Fruit fly (Drosophila melanogaster) whole organism, embryonic: ENCODE data around the gene Chchd2.
A peak's percentile ranks its signal among the peaks of the same experiment; 100 is the strongest.

ENCODE experiments used
- Aef1 ChIP-seq: fragments of 200-800 bp; sonication (Bioruptor generic); IDR thresholded peaks from 3 replicates; pipeline ENCODE4 v1.3.6; 2022; ENCODE audit warnings: missing biosample characterization, missing genetic modification characterization
- Asciz ChIP-seq: fragments of 200-800 bp; sonication (Bioruptor generic); optimal IDR thresholded peaks from 2 replicates; lab custom pipeline; 2017; ENCODE audit warnings: missing biosample characterization, mild to moderate bottlenecking, missing genetic modification characterization, missing genetic modification reagents
- Awh ChIP-seq: fragments of 200-800 bp; sonication (Bioruptor generic); IDR thresholded peaks from 2 replicates; pipeline ENCODE4, ENCODE4 v1.3.6; 2022; ENCODE audit warnings: missing biosample characterization, missing genetic modification characterization
- B-H1 ChIP-seq: fragments of 200-800 bp; sonication (Bioruptor generic); IDR thresholded peaks from 3 replicates; pipeline ENCODE4 v1.3.6; 2022; ENCODE audit warnings: missing biosample characterization, missing genetic modification characterization
- CG10147 ChIP-seq: fragments of 200-800 bp; sonication (Bioruptor generic); optimal IDR thresholded peaks from 2 replicates; lab custom pipeline; 2019; ENCODE audit warnings: missing biosample characterization, mild to moderate bottlenecking, missing genetic modification characterization, moderate library complexity
- CG10209 ChIP-seq: fragments of 200-800 bp; sonication (Bioruptor generic); optimal IDR thresholded peaks from 3 replicates; lab custom pipeline; 2017; ENCODE audit warnings: missing biosample characterization, mild to moderate bottlenecking, missing genetic modification characterization, missing genetic modification reagents
- CG10462 ChIP-seq: fragments of 200-800 bp; sonication (Bioruptor generic); optimal IDR thresholded peaks from 2 replicates; lab custom pipeline; 2016; ENCODE audit warnings: missing biosample characterization, missing genetic modification characterization
- CG13123 ChIP-seq: fragments of 200-800 bp; sonication (Bioruptor generic); optimal IDR thresholded peaks from 2 replicates; lab custom pipeline; 2016; ENCODE audit warnings: missing biosample characterization, missing genetic modification characterization
- CG15011 ChIP-seq: fragments of 200-800 bp; sonication (Bioruptor generic); optimal IDR thresholded peaks from 3 replicates; lab custom pipeline; 2018; ENCODE audit warnings: missing biosample characterization, mild to moderate bottlenecking, missing genetic modification characterization
- CG15696 ChIP-seq: fragments of 200-800 bp; sonication (Bioruptor generic); optimal IDR thresholded peaks from 2 replicates; lab custom pipeline; 2019; ENCODE audit warnings: missing biosample characterization, mild to moderate bottlenecking, missing genetic modification characterization, moderate library complexity
- CG16813 ChIP-seq: fragments of 200-800 bp; sonication (Bioruptor generic); IDR thresholded peaks from 3 replicates; pipeline ENCODE4 v1.3.6; 2022; ENCODE audit warnings: missing biosample characterization, missing genetic modification characterization; ENCODE audit not compliant: partially characterized antibody
- CG1832 ChIP-seq: fragments of 200-800 bp; sonication (Bioruptor generic); optimal IDR thresholded peaks from 2 replicates; lab custom pipeline; 2017; ENCODE audit warnings: missing biosample characterization, mild to moderate bottlenecking, missing genetic modification characterization, inconsistent platforms
- CG18599 ChIP-seq: fragments of 200-800 bp; sonication (Bioruptor generic); optimal IDR thresholded peaks from 3 replicates; lab custom pipeline; 2017; ENCODE audit warnings: missing biosample characterization, missing genetic modification characterization, mild to moderate bottlenecking, moderate library complexity, missing genetic modification reagents
- CG2129 ChIP-seq: fragments of 200-800 bp; sonication (Bioruptor generic); IDR thresholded peaks from 2 replicates; pipeline ENCODE4 v1.3.6; 2022; ENCODE audit warnings: missing biosample characterization, missing genetic modification characterization; ENCODE audit not compliant: partially characterized antibody
- CG34376 ChIP-seq: fragments of 200-800 bp; sonication (Bioruptor generic); optimal IDR thresholded peaks from 2 replicates; lab custom pipeline; 2018; ENCODE audit warnings: missing biosample characterization, mild to moderate bottlenecking, missing genetic modification characterization
- CG42726 ChIP-seq: fragments of 200-800 bp; sonication (Bioruptor generic); IDR thresholded peaks from 2 replicates; pipeline ENCODE4 v1.3.6; 2022; ENCODE audit warnings: missing biosample characterization, missing genetic modification characterization; ENCODE audit not compliant: partially characterized antibody
- CG4617 ChIP-seq: fragments of 200-800 bp; sonication (Bioruptor generic); optimal IDR thresholded peaks from 3 replicates; lab custom pipeline; 2016; ENCODE audit warnings: missing biosample characterization, missing genetic modification characterization, borderline replicate concordance
- CG6654 ChIP-seq: fragments of 200-800 bp; sonication (Bioruptor generic); optimal IDR thresholded peaks from 2 replicates; lab custom pipeline; 2017; ENCODE audit warnings: missing biosample characterization, mild to moderate bottlenecking, missing genetic modification characterization
- CG7556 ChIP-seq: fragments of 200-800 bp; sonication (Bioruptor generic); optimal IDR thresholded peaks from 2 replicates; lab custom pipeline; 2017; ENCODE audit warnings: missing biosample characterization, mild to moderate bottlenecking, missing genetic modification characterization
- CG7745 ChIP-seq: fragments of 200-800 bp; sonication (Bioruptor generic); optimal IDR thresholded peaks from 2 replicates; lab custom pipeline; 2018; ENCODE audit warnings: missing biosample characterization, mild to moderate bottlenecking, missing genetic modification characterization, moderate library complexity
- CG7786 ChIP-seq: fragments of 200-800 bp; sonication (Bioruptor generic); optimal IDR thresholded peaks from 2 replicates; lab custom pipeline; 2016; ENCODE audit warnings: missing biosample characterization, missing genetic modification characterization
- CG8478 ChIP-seq: fragments of >200 bp; optimal IDR thresholded peaks from 2 replicates; lab custom pipeline; 2018
- CG9437 ChIP-seq: fragments of 200-800 bp; sonication (Bioruptor generic); optimal IDR thresholded peaks from 2 replicates; lab custom pipeline; 2018; ENCODE audit warnings: missing biosample characterization, mild to moderate bottlenecking, missing genetic modification characterization
- CG9609 ChIP-seq: fragments of 200-800 bp; sonication (Bioruptor generic); optimal IDR thresholded peaks from 3 replicates; lab custom pipeline; 2016; ENCODE audit warnings: missing biosample characterization, missing genetic modification characterization
- CrebB ChIP-seq: fragments of 200-800 bp; sonication (Bioruptor generic); optimal IDR thresholded peaks from 3 replicates; lab custom pipeline; 2018; ENCODE audit warnings: missing biosample characterization, mild to moderate bottlenecking, missing genetic modification characterization
- Deaf1 ChIP-seq: fragments of 200-800 bp; optimal IDR thresholded peaks from 3 replicates; lab custom pipeline; 2019; ENCODE audit warnings: missing biosample characterization, mild to moderate bottlenecking, missing genetic modification characterization, moderate library complexity
- Dek ChIP-seq: fragments of 200-800 bp; sonication (Bioruptor generic); optimal IDR thresholded peaks from 3 replicates; lab custom pipeline; 2019; ENCODE audit warnings: missing biosample characterization, mild to moderate bottlenecking, missing genetic modification characterization, moderate library complexity
- Doc2 ChIP-seq: fragments of 200-800 bp; sonication (Bioruptor generic); IDR thresholded peaks from 2 replicates; pipeline ENCODE4 v1.3.6; 2022; ENCODE audit warnings: missing biosample characterization, missing genetic modification characterization
- Eip74EF ChIP-seq, 2 experiments: fragments of 200-800 bp in 1 of 2; fragments of >200 bp in 1 of 2; sonication (Bioruptor generic) in 1 of 2; optimal IDR thresholded peaks; 2 replicates each; lab custom pipeline; 2017 to 2019; ENCODE audit warnings: missing biosample characterization in 2 of 2, missing genetic modification characterization in 2 of 2, mild to moderate bottlenecking in 1 of 2, moderate library complexity in 1 of 2
- Hsf ChIP-seq: fragments of 200-800 bp; sonication (Bioruptor generic); optimal IDR thresholded peaks from 3 replicates; lab custom pipeline; 2016; ENCODE audit warnings: missing biosample characterization, missing genetic modification characterization
- Mes4 ChIP-seq: fragments of 200-800 bp; sonication (Bioruptor generic); optimal IDR thresholded peaks from 2 replicates; lab custom pipeline; 2016; ENCODE audit warnings: missing biosample characterization, missing genetic modification characterization
- Rx ChIP-seq: fragments of 200-800 bp; sonication (Bioruptor generic); IDR thresholded peaks from 2 replicates; pipeline ENCODE4 v1.3.6; 2022; ENCODE audit warnings: missing biosample characterization, missing genetic modification characterization
- amos ChIP-seq: fragments of 200-800 bp; sonication (Bioruptor generic); IDR thresholded peaks from 2 replicates; pipeline ENCODE4 v1.3.6; 2022; ENCODE audit warnings: missing biosample characterization, missing genetic modification characterization; ENCODE audit not compliant: partially characterized antibody
- chinmo ChIP-seq: fragments of 200-800 bp; sonication (Bioruptor generic); IDR thresholded peaks from 4 replicates; pipeline ENCODE4 v1.3.6; 2022; ENCODE audit warnings: missing biosample characterization, missing genetic modification characterization; ENCODE audit not compliant: partially characterized antibody
- dati ChIP-seq: fragments of 200-800 bp; sonication (Bioruptor generic); IDR thresholded peaks from 2 replicates; pipeline ENCODE4 v1.3.6; 2022; ENCODE audit warnings: missing biosample characterization, missing genetic modification characterization
- dmrt11E ChIP-seq: fragments of 200-800 bp; sonication (Bioruptor generic); optimal IDR thresholded peaks from 3 replicates; lab custom pipeline; 2018; ENCODE audit warnings: missing biosample characterization, mild to moderate bottlenecking, missing genetic modification characterization, moderate library complexity
- ftz-f1 ChIP-seq: fragments of 200-800 bp; sonication (Bioruptor generic); optimal IDR thresholded peaks from 2 replicates; lab custom pipeline; 2016; ENCODE audit warnings: missing biosample characterization, missing genetic modification characterization
- gsb ChIP-seq: fragments of 200-800 bp; sonication (Bioruptor generic); IDR thresholded peaks from 2 replicates; pipeline ENCODE4 v1.3.6; 2022; ENCODE audit warnings: missing biosample characterization, missing genetic modification characterization
- her ChIP-seq: fragments of 200-800 bp; sonication (Bioruptor generic); optimal IDR thresholded peaks from 2 replicates; lab custom pipeline; 2016; ENCODE audit warnings: missing biosample characterization, missing genetic modification characterization
- knrl ChIP-seq: fragments of 200-800 bp; sonication (Bioruptor generic); IDR thresholded peaks from 3 replicates; pipeline ENCODE4 v1.3.6; 2022; ENCODE audit warnings: missing biosample characterization, missing genetic modification characterization; ENCODE audit not compliant: partially characterized antibody
- nmo ChIP-seq: fragments of 200-800 bp; sonication (Bioruptor generic); optimal IDR thresholded peaks from 2 replicates; lab custom pipeline; 2018; ENCODE audit warnings: missing biosample characterization, mild to moderate bottlenecking, missing genetic modification characterization, moderate library complexity
- pfk ChIP-seq: fragments of 200-800 bp; sonication (Bioruptor generic); optimal IDR thresholded peaks from 2 replicates; lab custom pipeline; 2018; ENCODE audit warnings: missing biosample characterization, mild to moderate bottlenecking, missing genetic modification characterization, moderate library complexity
- row ChIP-seq: fragments of 200-800 bp; sonication (Bioruptor generic); IDR thresholded peaks from 3 replicates; pipeline ENCODE4 v1.3.6; 2022; ENCODE audit warnings: missing biosample characterization, missing genetic modification characterization
- sens ChIP-seq: fragments of 200-800 bp; sonication (Bioruptor generic); peaks from one replicate; lab custom pipeline; 2016; ENCODE audit warnings: missing biosample characterization, missing genetic modification characterization
- sim ChIP-seq: fragments of 200-800 bp; sonication (Bioruptor generic); IDR thresholded peaks from 2 replicates; pipeline ENCODE4 v1.3.6; 2022; ENCODE audit warnings: missing biosample characterization, missing genetic modification characterization
- slp2 ChIP-seq: fragments of 200-800 bp; sonication (Bioruptor generic); optimal IDR thresholded peaks from 2 replicates; lab custom pipeline; 2016; ENCODE audit warnings: missing biosample characterization, missing genetic modification characterization
- sna ChIP-seq: fragments of 200-800 bp; sonication (Bioruptor generic); IDR thresholded peaks from 2 replicates; pipeline ENCODE4 v1.3.6; 2022; ENCODE audit warnings: missing biosample characterization, missing genetic modification characterization; ENCODE audit not compliant: partially characterized antibody
- vfl ChIP-seq: fragments of 200-800 bp; sonication (Bioruptor generic); optimal IDR thresholded peaks from 2 replicates; lab custom pipeline; 2016; ENCODE audit warnings: missing biosample characterization, missing genetic modification characterization
- z ChIP-seq: fragments of 200-800 bp; sonication (Bioruptor generic); IDR thresholded peaks from 3 replicates; pipeline ENCODE4 v1.3.6; 2022; ENCODE audit warnings: missing biosample characterization, missing genetic modification characterization
- zen2 ChIP-seq: fragments of 200-800 bp; sonication (Bioruptor generic); IDR thresholded peaks from 3 replicates; pipeline ENCODE4 v1.3.6; 2022; ENCODE audit warnings: missing biosample characterization, missing genetic modification characterization; ENCODE audit not compliant: partially characterized antibody

Gene Chchd2

dm6 chrX:17170484-17170944 is 21.7 kb downstream of the Chchd2 start (continued):
- TF ChIP-seq CG1832 (GFP tag; lab: Kevin White, UChicago), result no peak
- TF ChIP-seq Eip74EF (GFP tag; optimal IDR thresholded peaks at IDR 0.05; lab: Kevin White, UChicago), result no peak
- no peak for TF ChIP-seq CG8478 (lab: Kevin White, UChicago)
- no peak for TF ChIP-seq Doc2 (GFP tag; lab: Robert Waterston, UW)
- TF ChIP-seq CG9609 (GFP tag; lab: Kevin White, UChicago), result no peak
- TF ChIP-seq CG7556 (GFP tag; lab: Kevin White, UChicago), result peak; percentile 22
- no peak for TF ChIP-seq CG2129 (GFP tag; lab: Robert Waterston, UW)
- peak; percentile 73 for TF ChIP-seq CG18599 (GFP tag; lab: Kevin White, UChicago)
- no peak for TF ChIP-seq knrl
- no peak for TF ChIP-seq sim
- 0 out of 2 replicates have a peak, but pooled peaks have one; percentile 23 for TF ChIP-seq Awh
- TF ChIP-seq CG15011 (GFP tag; lab: Kevin White, UChicago), result no peak
- TF ChIP-seq nmo, result peak; percentile 25
- no peak for TF ChIP-seq CG34376
- no peak for TF ChIP-seq zen2 (GFP tag; lab: Robert Waterston, UW)
- no peak for TF ChIP-seq her
- TF ChIP-seq CG7745 (tag; lab: Kevin White, UChicago), result no peak
- TF ChIP-seq Aef1 (GFP tag; lab: Robert Waterston, UW), result peak; percentile 37; the same call in 1 of the 3 replicates
- no peak for TF ChIP-seq gsb (GFP tag; lab: Robert Waterston, UW)
- no peak for TF ChIP-seq amos (GFP tag; lab: Robert Waterston, UW)
- TF ChIP-seq ftz-f1 (GFP tag; lab: Kevin White, UChicago), result no peak
- no peak for TF ChIP-seq CG15696 (tag; lab: Kevin White, UChicago)
- no peak for TF ChIP-seq Mes4 (GFP tag; lab: Kevin White, UChicago)
- no peak for TF ChIP-seq CG6654
- TF ChIP-seq Hsf (GFP tag; lab: Kevin White, UChicago), result no peak
- no peak for TF ChIP-seq CG7786 (GFP tag; lab: Kevin White, UChicago)
- no peak for TF ChIP-seq vfl (GFP tag; lab: Kevin White, UChicago)
- no peak for TF ChIP-seq CrebB (tag; lab: Kevin White, UChicago)
- TF ChIP-seq Deaf1 (tag; lab: Kevin White, UChicago), result peak; percentile 13
- TF ChIP-seq dati (GFP tag; lab: Robert Waterston, UW), result no peak
- no peak for TF ChIP-seq sna (GFP tag; lab: Robert Waterston, UW)
- no peak for TF ChIP-seq pfk (GFP tag; lab: Kevin White, UChicago)
- no peak for TF ChIP-seq chinmo (GFP tag; lab: Robert Waterston, UW)
- TF ChIP-seq CG10462 (GFP tag; lab: Kevin White, UChicago), result no peak
- no peak for TF ChIP-seq Asciz
- TF ChIP-seq CG13123 (GFP tag; lab: Kevin White, UChicago), result no peak
- TF ChIP-seq dmrt11E (tag; lab: Kevin White, UChicago), result no peak
- peak; percentile 39 for TF ChIP-seq CG10209 (GFP tag; lab: Kevin White, UChicago)
- TF ChIP-seq B-H1 (GFP tag; lab: Robert Waterston, UW), result peak; percentile 17; the same call in 1 of the 3 replicates
- TF ChIP-seq CG10147, result peak; percentile 24
- no peak for TF ChIP-seq CG4617 (GFP tag; lab: Kevin White, UChicago)
- no peak for TF ChIP-seq CG16813 (GFP tag; lab: Robert Waterston, UW)
- no peak for TF ChIP-seq CG9437 (GFP tag; lab: Kevin White, UChicago)
- TF ChIP-seq CG42726, result no peak
- no peak for TF ChIP-seq slp2
- no peak for TF ChIP-seq z (GFP tag; lab: Robert Waterston, UW)
- peak; percentile 72 for TF ChIP-seq row
- no peak for TF ChIP-seq Rx
- TF ChIP-seq Dek, result peak; percentile 47
- no peak for TF ChIP-seq sens (GFP tag; lab: Kevin White, UChicago)
